Fruit fly (Drosophila melanogaster) whole organism, embryonic: ENCODE results near the gene Pp1-13C.
A peak's percentile ranks its signal among the peaks of the same experiment; 100 is the strongest.

Experiments used
- Blimp-1 ChIP-seq: fragments of 200-800 bp; sonication (Bioruptor generic); optimal IDR thresholded peaks from 3 replicates; lab custom pipeline; 2018; ENCODE audit warnings: missing biosample characterization, missing genetic modification characterization, mild to moderate bottlenecking, moderate library complexity, missing genetic modification reagents
- CG11504 ChIP-seq: fragments of 200-800 bp; sonication (Bioruptor generic); optimal IDR thresholded peaks from 3 replicates; lab custom pipeline; 2019; ENCODE audit warnings: missing biosample characterization, mild to moderate bottlenecking, missing genetic modification characterization, moderate library complexity
- CG12236 ChIP-seq: fragments of 200-800 bp; sonication (Bioruptor generic); optimal IDR thresholded peaks from 2 replicates; lab custom pipeline; 2016; ENCODE audit warnings: missing biosample characterization, missing genetic modification characterization
- CG17359 ChIP-seq: fragments of 200-800 bp; sonication (Bioruptor generic); optimal IDR thresholded peaks from 3 replicates; lab custom pipeline; 2018; ENCODE audit warnings: missing biosample characterization, mild to moderate bottlenecking, missing genetic modification characterization, moderate library complexity
- HLH3B ChIP-seq: fragments of 200-800 bp; sonication (Bioruptor generic); IDR thresholded peaks from 2 replicates; pipeline ENCODE4 v1.3.6; 2022; ENCODE audit warnings: missing biosample characterization, missing genetic modification characterization
- Meics ChIP-seq: fragments of 200-800 bp; sonication (Bioruptor generic); optimal IDR thresholded peaks from 2 replicates; lab custom pipeline; 2017; ENCODE audit warnings: missing biosample characterization, mild to moderate bottlenecking, missing genetic modification characterization
- Ptx1 ChIP-seq: fragments of 200-800 bp; sonication (Bioruptor generic); IDR thresholded peaks from 2 replicates; pipeline ENCODE4 v1.3.6; 2022; ENCODE audit warnings: missing biosample characterization, missing genetic modification characterization
- dmrt99B ChIP-seq: fragments of 200-800 bp; sonication (Bioruptor generic); optimal IDR thresholded peaks from 2 replicates; lab custom pipeline; 2018; ENCODE audit warnings: missing biosample characterization, mild to moderate bottlenecking, missing genetic modification characterization, moderate library complexity
- dysf ChIP-seq: fragments of 200-800 bp; sonication (Bioruptor generic); IDR thresholded peaks from 3 replicates; pipeline ENCODE4 v1.3.6; 2022; ENCODE audit warnings: missing biosample characterization, missing genetic modification characterization
- fd96Cb ChIP-seq: fragments of 200-800 bp; sonication (Bioruptor generic); optimal IDR thresholded peaks from 2 replicates; lab custom pipeline; 2018; ENCODE audit warnings: missing biosample characterization, mild to moderate bottlenecking, missing genetic modification characterization, moderate library complexity
- lab ChIP-seq: fragments of 200-800 bp; sonication (Bioruptor generic); optimal IDR thresholded peaks from 3 replicates; lab custom pipeline; 2017; ENCODE audit warnings: missing biosample characterization, missing genetic modification characterization, mild to moderate bottlenecking, moderate library complexity, missing genetic modification reagents
- stc ChIP-seq: fragments of 200-800 bp; sonication (Bioruptor generic); IDR thresholded peaks from 2 replicates; pipeline ENCODE4 v1.3.6; 2022; ENCODE audit warnings: missing biosample characterization, missing genetic modification characterization

The Pp1-13C gene

dm6 chrX:15309918-15310317 lies 50.9 kb downstream of the Pp1-13C start (continued):
- TF ChIP-seq dmrt99B (tag; lab: Kevin White, UChicago) (peak; percentile 53), lab (peak; percentile 3), HLH3B (GFP tag; lab: Robert Waterston, UW) (0 out of 2 replicates have a peak, but pooled peaks have one; percentile 23), Ptx1 (GFP tag; lab: Robert Waterston, UW) (peak; percentile 43; the same call in 1 of the 2 replicates), dysf (GFP tag; lab: Robert Waterston, UW) (peak; percentile 42; the same call in 2 of the 3 replicates), stc (peak; percentile 34; the same call in 1 of the 2 replicates), Meics (GFP tag; lab: Kevin White, UChicago) (peak; percentile 16), CG11504 (tag; lab: Kevin White, UChicago) (peak; percentile 52), CG17359 (tag; lab: Kevin White, UChicago) (peak; percentile 20), fd96Cb (tag; lab: Kevin White, UChicago) (peak; percentile 24), CG12236 (GFP tag; lab: Kevin White, UChicago) (no peak), Blimp-1 (GFP tag; lab: Kevin White, UChicago) (peak; percentile 24)
